Worm (Caenorhabditis elegans) whole organism, midembryonic: Measurements from ENCODE around the gene nhr-168.

Experiments
- T22C8.4 ChIP-seq: fragments of 200-800 bp; sonication (Bioruptor generic); IDR thresholded peaks from 2 replicates; pipeline ENCODE4 v1.3.6; 2022; ENCODE audit warnings: missing genetic modification characterization, missing compliant biosample characterization
- cog-1 ChIP-seq: sonication (generic microtip); optimal IDR thresholded peaks from 2 replicates; lab custom pipeline; 2016; ENCODE audit warnings: missing genetic modification characterization, missing compliant biosample characterization
- flt-1 ChIP-seq: fragments of 200-800 bp; sonication (Bioruptor generic); IDR thresholded peaks from 2 replicates; pipeline ENCODE4 v1.3.6; 2022; ENCODE audit warnings: missing genetic modification characterization, missing compliant biosample characterization
- klf-2 ChIP-seq: fragments of 200-800 bp; sonication (Bioruptor generic); conservative IDR thresholded peaks from 2 replicates; pipeline ENCODE4 v1.3.6; 2022; ENCODE audit warnings: missing genetic modification reagents, missing genetic modification characterization, missing compliant biosample characterization
- med-1 ChIP-seq: sonication (generic microtip); optimal IDR thresholded peaks from 2 replicates; lab custom pipeline; 2017; ENCODE audit warnings: missing genetic modification characterization, mild to moderate bottlenecking, missing compliant biosample characterization, antibody characterized with exemption, missing genetic modification reagents; ENCODE audit not compliant: insufficient read depth
- ref-1 ChIP-seq: fragments of 200-800 bp; sonication (Bioruptor generic); conservative IDR thresholded peaks from 2 replicates; pipeline ENCODE4 v1.3.6; 2022; ENCODE audit warnings: missing genetic modification reagents, missing genetic modification characterization, missing compliant biosample characterization
- tab-1 ChIP-seq: fragments of 200-800 bp; sonication (Bioruptor generic); IDR thresholded peaks from 2 replicates; pipeline ENCODE4 v1.3.6; 2022; ENCODE audit warnings: missing genetic modification characterization, missing compliant biosample characterization
- ztf-23 ChIP-seq: fragments of 200-800 bp; sonication (Bioruptor generic); IDR thresholded peaks from 2 replicates; pipeline ENCODE4 v1.3.6; 2022; ENCODE audit warnings: missing genetic modification reagents, missing genetic modification characterization, missing compliant biosample characterization
- ztf-29 ChIP-seq: fragments of 200-800 bp; sonication (Bioruptor generic); IDR thresholded peaks from 2 replicates; pipeline ENCODE4 v1.3.6; 2022; ENCODE audit warnings: missing genetic modification reagents, missing genetic modification characterization, missing compliant biosample characterization

nhr-168 gene

ce11 chrV:13333386-13334180 lies at the start of gene nhr-168:
nhr-168 (minus strand) TSS chrV:13333871.
- TF ChIP-seq ztf-23 (GFP tag; lab: Robert Waterston, UW) (no peak), ref-1 (GFP tag; lab: Robert Waterston, UW) (no peak), klf-2 (GFP tag; lab: Robert Waterston, UW) (no peak), T22C8.4 (GFP tag; lab: Robert Waterston, UW) (no peak), tab-1 (no peak), ztf-29 (no peak), flt-1 (GFP tag; lab: Robert Waterston, UW) (no peak), cog-1 (tag; lab: Kevin White, UChicago) (no peak), med-1 (GFP tag; lab: Kevin White, UChicago) (no peak)

DNA sequence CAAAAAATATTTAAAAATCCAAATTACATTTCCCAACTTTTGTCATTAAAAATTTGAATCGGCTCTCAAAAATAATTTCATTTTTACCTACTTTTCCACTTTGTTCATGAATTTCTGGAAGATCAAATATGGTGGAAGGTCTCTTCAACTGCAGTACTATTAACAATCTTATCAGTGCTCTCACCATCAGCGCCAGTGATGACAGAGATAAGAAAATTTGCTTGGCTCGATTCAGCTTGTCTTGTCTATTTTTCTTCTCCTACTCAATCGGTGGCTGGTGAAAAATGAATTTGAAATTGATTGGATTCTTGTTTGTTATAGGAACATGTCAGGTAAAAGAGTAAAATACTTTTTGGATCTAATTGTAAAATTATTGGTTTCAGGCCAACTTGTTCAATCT lies 47.3 kb upstream of the nhr-168 start, which contains the start of gene cpz-2:
Gene cpz-2 (plus strand): TSS at position 210 of the 400 bp plus-strand sequence.
- TF ChIP-seq ref-1 (GFP tag; lab: Robert Waterston, UW) = no peak
- no peak for TF ChIP-seq flt-1 (GFP tag; lab: Robert Waterston, UW)
- no peak for TF ChIP-seq T22C8.4 (GFP tag; lab: Robert Waterston, UW)
- TF ChIP-seq ztf-23 (GFP tag; lab: Robert Waterston, UW) = no peak
- TF ChIP-seq tab-1 = no peak
- TF ChIP-seq klf-2 (GFP tag; lab: Robert Waterston, UW) = no peak
- TF ChIP-seq ztf-29 = no peak
- TF ChIP-seq med-1 (GFP tag; lab: Kevin White, UChicago) = no peak
- no peak for TF ChIP-seq cog-1 (tag; lab: Kevin White, UChicago)

- TF ChIP-seq tab-1 (no peak), klf-2 (GFP tag; lab: Robert Waterston, UW) (no peak), med-1 (GFP tag; lab: Kevin White, UChicago) (no peak), ztf-23 (GFP tag; lab: Robert Waterston, UW) (no peak), cog-1 (tag; lab: Kevin White, UChicago) (no peak), ztf-29 (no peak), flt-1 (GFP tag; lab: Robert Waterston, UW) (no peak), ref-1 (GFP tag; lab: Robert Waterston, UW) (no peak), T22C8.4 (GFP tag; lab: Robert Waterston, UW) (no peak)
These were observed 46.5 kb upstream of the nhr-168 start, which contains the start of gene ifbp-1 for ce11 chrV:13380178-13380577. ifbp-1 (minus strand) TSS chrV:13380262.

ce11 chrV:13377130-13377529 lies 43.5 kb upstream of the nhr-168 start:
- TF ChIP-seq tab-1 (no peak), ztf-23 (GFP tag; lab: Robert Waterston, UW) (no peak), ref-1 (GFP tag; lab: Robert Waterston, UW) (no peak), med-1 (GFP tag; lab: Kevin White, UChicago) (no peak)

- no peak for TF ChIP-seq cog-1 (tag; lab: Kevin White, UChicago)
- TF ChIP-seq ref-1 (GFP tag; lab: Robert Waterston, UW) = no peak
- no peak for TF ChIP-seq tab-1
- no peak for TF ChIP-seq flt-1 (GFP tag; lab: Robert Waterston, UW)
- TF ChIP-seq ztf-29 = no peak
- TF ChIP-seq T22C8.4 (GFP tag; lab: Robert Waterston, UW) = no peak
- no peak for TF ChIP-seq ztf-23 (GFP tag; lab: Robert Waterston, UW)
- no peak for TF ChIP-seq med-1 (GFP tag; lab: Kevin White, UChicago)
- no peak for TF ChIP-seq klf-2 (GFP tag; lab: Robert Waterston, UW)
These were observed 42.2 kb upstream of the nhr-168 start for ce11 chrV:13375861-13376260.

DNA sequence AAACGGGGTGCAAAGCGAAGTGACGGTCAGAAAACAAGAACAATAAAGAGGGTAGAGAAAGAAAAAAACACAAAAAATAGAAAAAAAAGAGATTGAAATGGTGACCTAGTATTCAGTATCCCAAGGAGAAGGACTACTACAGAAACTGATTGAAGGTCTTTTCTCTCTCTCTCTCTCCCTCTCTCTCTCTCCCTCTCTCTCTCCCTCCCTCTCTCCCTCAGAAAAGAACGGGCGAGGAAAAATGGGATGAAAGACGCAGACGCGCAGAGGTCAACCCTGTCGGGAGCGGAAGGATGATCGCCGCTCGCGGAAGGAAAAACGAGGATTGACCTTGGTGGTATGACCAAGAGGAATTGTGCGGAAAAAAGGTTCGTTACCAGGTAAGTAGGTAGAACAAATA lies 40.9 kb upstream of the nhr-168 start:
- no peak for TF ChIP-seq med-1 (GFP tag; lab: Kevin White, UChicago)
- TF ChIP-seq T22C8.4 (GFP tag; lab: Robert Waterston, UW) = no peak
- TF ChIP-seq tab-1 = no peak
- no peak for TF ChIP-seq cog-1 (tag; lab: Kevin White, UChicago)
- TF ChIP-seq flt-1 (GFP tag; lab: Robert Waterston, UW) = peak; percentile 59; the same call in 1 of the 2 replicates
- no peak for TF ChIP-seq ztf-23 (GFP tag; lab: Robert Waterston, UW)

DNA sequence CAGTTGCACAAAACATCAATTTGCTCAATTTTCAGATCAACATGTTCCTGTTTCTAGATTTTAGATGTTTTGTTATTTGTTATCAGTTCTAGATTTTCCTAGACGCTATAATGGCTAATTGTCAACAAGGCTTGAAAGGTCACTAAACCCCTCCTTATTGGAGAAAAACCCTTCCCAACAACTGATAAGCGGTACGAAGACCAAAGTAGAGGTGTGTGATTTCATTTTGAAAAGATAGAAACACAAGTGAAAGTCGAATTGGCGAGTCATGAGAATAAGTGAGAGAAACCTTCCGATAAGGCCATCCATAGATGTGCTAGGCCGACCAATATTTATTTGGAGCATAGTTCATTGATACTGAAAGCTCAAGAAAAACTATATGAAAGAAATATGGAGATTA lies 40.0 kb upstream of the nhr-168 start:
- TF ChIP-seq cog-1 (tag; lab: Kevin White, UChicago) = no peak
- no peak for TF ChIP-seq ztf-29
- TF ChIP-seq med-1 (GFP tag; lab: Kevin White, UChicago) = no peak
- no peak for TF ChIP-seq klf-2 (GFP tag; lab: Robert Waterston, UW)
- TF ChIP-seq flt-1 (GFP tag; lab: Robert Waterston, UW) = no peak
- TF ChIP-seq ref-1 (GFP tag; lab: Robert Waterston, UW) = no peak
- no peak for TF ChIP-seq T22C8.4 (GFP tag; lab: Robert Waterston, UW)
- TF ChIP-seq tab-1 = no peak
- no peak for TF ChIP-seq ztf-23 (GFP tag; lab: Robert Waterston, UW)

- TF ChIP-seq tab-1 (no peak), ztf-29 (no peak), med-1 (GFP tag; lab: Kevin White, UChicago) (no peak), klf-2 (GFP tag; lab: Robert Waterston, UW) (no peak), ztf-23 (GFP tag; lab: Robert Waterston, UW) (no peak), ref-1 (GFP tag; lab: Robert Waterston, UW) (no peak), T22C8.4 (GFP tag; lab: Robert Waterston, UW) (no peak), flt-1 (GFP tag; lab: Robert Waterston, UW) (no peak), cog-1 (tag; lab: Kevin White, UChicago) (no peak)
These were observed 39.1 kb upstream of the nhr-168 start for ce11 chrV:13372821-13373220.

ce11 chrV:13371336-13371735 lies 37.7 kb upstream of the nhr-168 start:
- TF ChIP-seq T22C8.4 (GFP tag; lab: Robert Waterston, UW) (no peak), tab-1 (no peak), cog-1 (tag; lab: Kevin White, UChicago) (no peak), med-1 (GFP tag; lab: Kevin White, UChicago) (no peak), ztf-23 (GFP tag; lab: Robert Waterston, UW) (no peak), flt-1 (GFP tag; lab: Robert Waterston, UW) (no peak), klf-2 (GFP tag; lab: Robert Waterston, UW) (no peak), ref-1 (GFP tag; lab: Robert Waterston, UW) (no peak), ztf-29 (no peak)
